Fruit fly (Drosophila melanogaster) whole organism, embryonic: ENCODE data around the gene ND-B18.
A peak's percentile ranks its signal among the peaks of the same experiment; 100 is the strongest.

Source experiments
- ATbp ChIP-seq: fragments of 200-800 bp; sonication (Bioruptor generic); optimal IDR thresholded peaks from 2 replicates; lab custom pipeline; 2017; ENCODE audit warnings: missing biosample characterization, mild to moderate bottlenecking, missing genetic modification characterization, missing genetic modification reagents
- Ada2b ChIP-seq: fragments of 200-800 bp; sonication (Bioruptor generic); IDR thresholded peaks from 2 replicates; pipeline ENCODE4 v1.3.6; 2022; ENCODE audit warnings: missing biosample characterization, missing genetic modification characterization
- Atf3 ChIP-seq: fragments of 200-800 bp; sonication (Bioruptor generic); optimal IDR thresholded peaks from 3 replicates; lab custom pipeline; 2016; ENCODE audit warnings: missing biosample characterization, missing genetic modification characterization
- CG12071 ChIP-seq: fragments of 200-800 bp; sonication (Bioruptor generic); optimal IDR thresholded peaks from 3 replicates; lab custom pipeline; 2018; ENCODE audit warnings: missing biosample characterization, mild to moderate bottlenecking, missing genetic modification characterization
- CG12744 ChIP-seq: fragments of 200-800 bp; sonication (Bioruptor generic); optimal IDR thresholded peaks from 2 replicates; lab custom pipeline; 2016; ENCODE audit warnings: missing biosample characterization, missing genetic modification characterization
- CG16779 ChIP-seq: fragments of 200-800 bp; sonication (Bioruptor generic); IDR thresholded peaks from 2 replicates; pipeline ENCODE4 v1.3.6; 2022; ENCODE audit warnings: missing biosample characterization, missing genetic modification characterization
- CG17829 ChIP-seq: fragments of 200-800 bp; optimal IDR thresholded peaks from 2 replicates; lab custom pipeline; 2019; ENCODE audit warnings: missing biosample characterization, mild to moderate bottlenecking, missing genetic modification characterization, moderate library complexity
- CG30020 ChIP-seq: fragments of 200-800 bp; optimal IDR thresholded peaks from 2 replicates; lab custom pipeline; 2019; ENCODE audit warnings: missing biosample characterization, mild to moderate bottlenecking, missing genetic modification characterization, moderate library complexity
- CG31224 ChIP-seq: fragments of 200-800 bp; sonication (Bioruptor generic); IDR thresholded peaks from 2 replicates; pipeline ENCODE4 v1.3.6; 2022; ENCODE audit warnings: missing biosample characterization, missing genetic modification characterization
- CG3281 ChIP-seq: fragments of 200-800 bp; sonication (Bioruptor generic); optimal IDR thresholded peaks from 3 replicates; lab custom pipeline; 2017; ENCODE audit warnings: missing biosample characterization, mild to moderate bottlenecking, missing genetic modification characterization
- CG3995 ChIP-seq: fragments of 200-800 bp; sonication (Bioruptor generic); optimal IDR thresholded peaks from 3 replicates; lab custom pipeline; 2016; ENCODE audit warnings: missing biosample characterization, missing genetic modification characterization
- CG4820 ChIP-seq: fragments of 200-800 bp; sonication (Bioruptor generic); optimal IDR thresholded peaks from 3 replicates; lab custom pipeline; 2016; ENCODE audit warnings: missing biosample characterization, missing genetic modification characterization
- CG4854 ChIP-seq: fragments of 200-800 bp; sonication (Bioruptor generic); optimal IDR thresholded peaks from 2 replicates; lab custom pipeline; 2016; ENCODE audit warnings: missing biosample characterization, missing genetic modification characterization, inconsistent platforms
- CG8089 ChIP-seq: fragments of 200-800 bp; sonication (Bioruptor generic); optimal IDR thresholded peaks from 3 replicates; lab custom pipeline; 2016; ENCODE audit warnings: missing biosample characterization, missing genetic modification characterization
- CG9609 ChIP-seq: fragments of 200-800 bp; sonication (Bioruptor generic); optimal IDR thresholded peaks from 3 replicates; lab custom pipeline; 2016; ENCODE audit warnings: missing biosample characterization, missing genetic modification characterization
- CG9817 ChIP-seq: fragments of 200-800 bp; sonication (Bioruptor generic); optimal IDR thresholded peaks from 2 replicates; lab custom pipeline; 2018; ENCODE audit warnings: missing biosample characterization, mild to moderate bottlenecking, missing genetic modification characterization, moderate library complexity
- CTCF ChIP-seq: fragments of 200-800 bp; sonication (Bioruptor generic); optimal IDR thresholded peaks from 2 replicates; lab custom pipeline; 2017; ENCODE audit warnings: missing biosample characterization, mild to moderate bottlenecking, missing genetic modification characterization, moderate library complexity
- Drgx ChIP-seq: fragments of 200-800 bp; sonication (Bioruptor generic); IDR thresholded peaks from 2 replicates; pipeline ENCODE4 v1.3.6; 2022; ENCODE audit warnings: missing biosample characterization, missing genetic modification characterization
- Fer1 ChIP-seq: fragments of 200-800 bp; sonication (Bioruptor generic); optimal IDR thresholded peaks from 2 replicates; lab custom pipeline; 2017; ENCODE audit warnings: missing biosample characterization, mild to moderate bottlenecking, missing genetic modification characterization
- Fer2 ChIP-seq: fragments of 200-800 bp; sonication (Bioruptor generic); optimal IDR thresholded peaks from 2 replicates; lab custom pipeline; 2018; ENCODE audit warnings: missing biosample characterization, mild to moderate bottlenecking, missing genetic modification characterization, moderate library complexity
- HLH54F ChIP-seq: fragments of 200-800 bp; sonication (Bioruptor generic); optimal IDR thresholded peaks from 3 replicates; lab custom pipeline; 2016; ENCODE audit warnings: missing biosample characterization, missing genetic modification characterization
- Hr51 ChIP-seq, 2 experiments: fragments of 200-800 bp; sonication (Bioruptor generic); optimal IDR thresholded peaks; 2 replicates in 1 of 2; 3 replicates in 1 of 2; lab custom pipeline; 2016 to 2018; ENCODE audit warnings: missing biosample characterization in 2 of 2, missing genetic modification characterization in 2 of 2, mild to moderate bottlenecking in 1 of 2, moderate library complexity in 1 of 2
- Hr78 ChIP-seq, 2 experiments: fragments of 200-800 bp in 1 of 2; fragments of >200 bp in 1 of 2; sonication (Bioruptor generic) in 1 of 2; optimal IDR thresholded peaks; 2 replicates each; lab custom pipeline; 2017 to 2019; ENCODE audit warnings: missing biosample characterization in 2 of 2, missing genetic modification characterization in 2 of 2, mild to moderate bottlenecking in 1 of 2, moderate library complexity in 1 of 2
- Max ChIP-seq: fragments of 200-800 bp; sonication (Bioruptor generic); optimal IDR thresholded peaks from 2 replicates; lab custom pipeline; 2016; ENCODE audit warnings: missing biosample characterization, mild to moderate bottlenecking, missing genetic modification characterization
- Nf-YC ChIP-seq: fragments of 200-800 bp; optimal IDR thresholded peaks from 3 replicates; lab custom pipeline; 2019; ENCODE audit warnings: missing biosample characterization, mild to moderate bottlenecking, missing genetic modification characterization, moderate library complexity
- Pdp1 ChIP-seq, 2 experiments: fragments of 200-800 bp; sonication (Bioruptor generic); optimal IDR thresholded peaks; 3 replicates each; lab custom pipeline; 2016; ENCODE audit warnings: missing biosample characterization in 2 of 2, missing genetic modification characterization in 2 of 2, mild to moderate bottlenecking in 1 of 2, moderate library complexity in 1 of 2
- Ptx1 ChIP-seq: fragments of 200-800 bp; sonication (Bioruptor generic); IDR thresholded peaks from 2 replicates; pipeline ENCODE4 v1.3.6; 2022; ENCODE audit warnings: missing biosample characterization, missing genetic modification characterization
- Trl ChIP-seq, 3 experiments: fragments of >200 bp in 2 of 3; fragments of 200-800 bp in 1 of 3; sonication (Bioruptor generic) in 1 of 3; optimal IDR thresholded peaks; 2 replicates in 1 of 3; 3 replicates in 2 of 3; lab custom pipeline; 2016 to 2017; ENCODE audit warnings: missing biosample characterization in 1 of 3, missing genetic modification characterization in 1 of 3
- Xbp1 ChIP-seq: fragments of 200-800 bp; sonication (Bioruptor generic); optimal IDR thresholded peaks from 3 replicates; lab custom pipeline; 2016; ENCODE audit warnings: missing biosample characterization, mild to moderate bottlenecking, missing genetic modification characterization
- ac ChIP-seq: fragments of 200-800 bp; sonication (Bioruptor generic); optimal IDR thresholded peaks from 3 replicates; lab custom pipeline; 2017; ENCODE audit warnings: missing biosample characterization, mild to moderate bottlenecking, missing genetic modification characterization
- ash1 ChIP-seq: fragments of 200-800 bp; sonication (Bioruptor generic); optimal IDR thresholded peaks from 2 replicates; lab custom pipeline; 2018; ENCODE audit warnings: missing biosample characterization, mild to moderate bottlenecking, missing genetic modification characterization
- bab2 ChIP-seq: fragments of 200-800 bp; sonication (Bioruptor generic); optimal IDR thresholded peaks from 2 replicates; lab custom pipeline; 2016; ENCODE audit warnings: missing biosample characterization, missing genetic modification characterization
- ci ChIP-seq: fragments of 200-800 bp; sonication (Bioruptor generic); IDR thresholded peaks from 3 replicates; pipeline ENCODE4 v1.3.6; 2022; ENCODE audit warnings: missing biosample characterization, missing genetic modification characterization
- croc ChIP-seq: fragments of 200-800 bp; sonication (Bioruptor generic); conservative IDR thresholded peaks from 3 replicates; pipeline ENCODE4 v1.3.6; 2022; ENCODE audit warnings: missing biosample characterization, missing genetic modification characterization
- da ChIP-seq: fragments of 200-800 bp; sonication (Bioruptor generic); optimal IDR thresholded peaks from 2 replicates; lab custom pipeline; 2016; ENCODE audit warnings: missing biosample characterization, missing genetic modification characterization
- dm ChIP-seq: fragments of 200-800 bp; sonication (Bioruptor generic); optimal IDR thresholded peaks from 3 replicates; lab custom pipeline; 2016; ENCODE audit warnings: missing biosample characterization, missing genetic modification characterization
- ems ChIP-seq: fragments of 200-800 bp; sonication (Bioruptor generic); optimal IDR thresholded peaks from 3 replicates; lab custom pipeline; 2016; ENCODE audit warnings: missing biosample characterization, missing genetic modification characterization
- gro ChIP-seq: fragments of 200-800 bp; sonication (Bioruptor generic); optimal IDR thresholded peaks from 2 replicates; lab custom pipeline; 2016; ENCODE audit warnings: missing biosample characterization, missing genetic modification characterization
- kay ChIP-seq: fragments of 200-800 bp; sonication (Bioruptor generic); optimal IDR thresholded peaks from 2 replicates; lab custom pipeline; 2016; ENCODE audit warnings: missing biosample characterization, missing genetic modification characterization
- lola ChIP-seq, 3 experiments: fragments of >200 bp in 2 of 3; fragments of 200-800 bp in 1 of 3; sonication (Bioruptor generic) in 1 of 3; optimal IDR thresholded peaks; 2 replicates each; lab custom pipeline; 2017 to 2019; ENCODE audit warnings: missing biosample characterization in 3 of 3, missing genetic modification characterization in 3 of 3, mild to moderate bottlenecking in 1 of 3, moderate library complexity in 1 of 3
- nom ChIP-seq: fragments of 200-800 bp; sonication (Bioruptor generic); optimal IDR thresholded peaks from 2 replicates; lab custom pipeline; 2017; ENCODE audit warnings: missing biosample characterization, missing genetic modification characterization, mild to moderate bottlenecking, moderate library complexity, missing genetic modification reagents
- onecut ChIP-seq: fragments of 200-800 bp; sonication (Bioruptor generic); IDR thresholded peaks from 2 replicates; pipeline ENCODE4 v1.3.6; 2022; ENCODE audit warnings: missing biosample characterization, missing genetic modification characterization
- sens-2 ChIP-seq: fragments of 200-800 bp; sonication (Bioruptor generic); IDR thresholded peaks from 2 replicates; pipeline ENCODE4 v1.3.6; 2022; ENCODE audit warnings: missing biosample characterization, missing genetic modification characterization
- slbo ChIP-seq: fragments of 200-800 bp; sonication (Bioruptor generic); IDR thresholded peaks from 2 replicates; pipeline ENCODE4 v1.3.6; 2022; ENCODE audit warnings: missing biosample characterization, missing genetic modification characterization
- sqz ChIP-seq: fragments of 200-800 bp; sonication (Bioruptor generic); optimal IDR thresholded peaks from 3 replicates; lab custom pipeline; 2018; ENCODE audit warnings: missing biosample characterization, mild to moderate bottlenecking, missing genetic modification characterization
- sug ChIP-seq: fragments of 200-800 bp; optimal IDR thresholded peaks from 2 replicates; lab custom pipeline; 2019; ENCODE audit warnings: missing biosample characterization, mild to moderate bottlenecking, missing genetic modification characterization, moderate library complexity
- tio ChIP-seq: fragments of 200-800 bp; sonication (Bioruptor generic); optimal IDR thresholded peaks from 2 replicates; lab custom pipeline; 2017; ENCODE audit warnings: missing biosample characterization, missing genetic modification characterization, inconsistent platforms
- usp ChIP-seq: fragments of >200 bp; optimal IDR thresholded peaks from 2 replicates; lab custom pipeline; 2017; ENCODE audit warnings: missing biosample characterization, missing genetic modification characterization
- zen2 ChIP-seq: fragments of 200-800 bp; sonication (Bioruptor generic); IDR thresholded peaks from 3 replicates; pipeline ENCODE4 v1.3.6; 2022; ENCODE audit warnings: missing biosample characterization, missing genetic modification characterization; ENCODE audit not compliant: partially characterized antibody

Gene ND-B18

DNA sequence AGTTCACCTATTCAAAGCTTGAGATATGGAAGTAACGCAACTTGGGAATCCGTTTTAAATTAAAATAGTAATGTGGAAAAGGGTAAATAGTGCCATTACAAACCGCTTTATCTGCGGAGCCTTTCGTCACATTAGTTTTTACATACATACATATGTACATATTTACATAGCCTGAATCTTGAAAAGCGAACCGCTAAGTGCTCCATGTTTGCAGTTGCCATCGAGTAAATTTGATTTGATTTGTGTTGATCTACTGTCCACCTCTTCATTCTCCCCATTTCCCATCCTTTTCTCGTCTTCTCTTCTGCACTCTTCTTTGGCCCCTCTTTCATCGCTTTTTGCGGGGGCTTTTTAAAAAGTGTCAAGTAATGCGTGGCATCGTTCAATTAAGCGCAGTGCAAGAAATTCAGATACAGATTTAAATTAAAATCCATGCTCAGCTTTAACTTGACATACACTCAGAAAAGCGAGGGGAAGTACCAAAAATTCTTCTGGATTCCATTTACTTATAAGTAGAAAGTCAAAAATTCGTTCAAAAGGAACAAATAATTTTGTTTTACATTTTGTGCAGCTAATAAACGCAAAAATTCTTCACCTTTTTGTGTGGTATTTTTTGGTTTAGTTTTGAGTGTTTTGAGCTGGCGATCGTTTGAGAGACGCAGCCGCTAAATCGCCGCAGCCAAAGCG, 20.4 kb upstream of the ND-B18 start (continued):
- TF ChIP-seq sug (tag; lab: Kevin White, UChicago), result peak; percentile 45
- TF ChIP-seq CG12744 (GFP tag; lab: Kevin White, UChicago), result peak; percentile 75
- no peak for TF ChIP-seq Ptx1 (GFP tag; lab: Robert Waterston, UW)
- TF ChIP-seq CG4854 (GFP tag; lab: Kevin White, UChicago), result peak; percentile 87
- 0 out of 3 replicates have a peak, but pooled peaks have one; percentile 22 for TF ChIP-seq croc
- peak; percentile 71 for TF ChIP-seq ac (GFP tag; lab: Kevin White, UChicago)
- TF ChIP-seq ATbp (GFP tag; lab: Kevin White, UChicago), result peak; percentile 99
- peak; percentile 66 for TF ChIP-seq CG4820 (GFP tag; lab: Kevin White, UChicago)
- TF ChIP-seq Pdp1 (GFP tag; optimal IDR thresholded peaks at IDR 0.05; lab: Kevin White, UChicago), result peak; percentile 45 to 77
- TF ChIP-seq dm (GFP tag; lab: Kevin White, UChicago), result peak; percentile 49
- TF ChIP-seq CG17829 (tag; lab: Kevin White, UChicago), result peak; percentile 19
- peak; percentile 1 for TF ChIP-seq CG30020 (tag; lab: Kevin White, UChicago)
- TF ChIP-seq Max (GFP tag; lab: Kevin White, UChicago), result peak; percentile 75
- TF ChIP-seq CG8089, result peak; percentile 89
- peak; percentile 43 for TF ChIP-seq CG9817 (tag; lab: Kevin White, UChicago)
- TF ChIP-seq Xbp1 (GFP tag; lab: Kevin White, UChicago), result peak; percentile 18
- peak; percentile 21 for TF ChIP-seq CG3995 (GFP tag; lab: Kevin White, UChicago)
- peak; percentile 31 for TF ChIP-seq slbo (GFP tag; lab: Robert Waterston, UW)
- peak; percentile 86 for TF ChIP-seq Drgx (GFP tag; lab: Robert Waterston, UW)
- peak in 1 of 3 experiments; percentile 63 for TF ChIP-seq lola (GFP tag; optimal IDR thresholded peaks at IDR 0.05; lab: Kevin White, UChicago)
- TF ChIP-seq Trl (optimal IDR thresholded peaks at IDR 0.05; lab: Kevin White, UChicago), result no peak
- TF ChIP-seq Trl (GFP tag; optimal IDR thresholded peaks at IDR 0.05; lab: Kevin White, UChicago), result peak; percentile 86
- peak; percentile 95 for TF ChIP-seq bab2 (GFP tag; lab: Kevin White, UChicago)
- peak; percentile 52 to 57 for TF ChIP-seq Hr51 (GFP tag; optimal IDR thresholded peaks at IDR 0.05; lab: Kevin White, UChicago)
- TF ChIP-seq HLH54F (GFP tag; lab: Kevin White, UChicago), result peak; percentile 25
- no peak for TF ChIP-seq nom (GFP tag; lab: Kevin White, UChicago)
- peak; percentile 18; the same call in 1 of the 2 replicates for TF ChIP-seq CG31224
- TF ChIP-seq ems (GFP tag; lab: Kevin White, UChicago), result peak; percentile 52
- peak; percentile 68 for TF ChIP-seq da
- TF ChIP-seq CG16779 (GFP tag; lab: Robert Waterston, UW), result peak; percentile 41; the same call in 1 of the 2 replicates
- TF ChIP-seq CTCF (GFP tag; lab: Kevin White, UChicago), result peak; percentile 59
- TF ChIP-seq usp (GFP tag; lab: Kevin White, UChicago), result no peak
- peak; percentile 72 for TF ChIP-seq ash1 (GFP tag; lab: Kevin White, UChicago)
- peak; percentile 85 for TF ChIP-seq onecut (GFP tag; lab: Robert Waterston, UW)
- peak; percentile 47 for TF ChIP-seq CG9609 (GFP tag; lab: Kevin White, UChicago)
- TF ChIP-seq gro (GFP tag; lab: Kevin White, UChicago), result peak; percentile 46
- TF ChIP-seq CG12071, result peak; percentile 95
- peak; percentile 72 for TF ChIP-seq Fer2 (tag; lab: Kevin White, UChicago)
- peak; percentile 74 for TF ChIP-seq CG3281 (GFP tag; lab: Kevin White, UChicago)
- TF ChIP-seq tio (GFP tag; lab: Kevin White, UChicago), result peak; percentile 60
- peak in 1 of 2 experiments; percentile 52 for TF ChIP-seq Hr78 (GFP tag; optimal IDR thresholded peaks at IDR 0.05; lab: Kevin White, UChicago)
- no peak for TF ChIP-seq zen2 (GFP tag; lab: Robert Waterston, UW)
- TF ChIP-seq Nf-YC (tag; lab: Kevin White, UChicago), result peak; percentile 47
- TF ChIP-seq Fer1 (GFP tag; lab: Kevin White, UChicago), result peak; percentile 86
- TF ChIP-seq Ada2b (GFP tag; lab: Robert Waterston, UW), result peak; percentile 8
- peak; percentile 58 for TF ChIP-seq Atf3 (GFP tag; lab: Kevin White, UChicago)
- TF ChIP-seq sqz (GFP tag; lab: Kevin White, UChicago), result peak; percentile 77
- peak; percentile 77 for TF ChIP-seq kay
- TF ChIP-seq ci, result peak; percentile 95
- TF ChIP-seq sens-2, result 0 out of 2 replicates have a peak, but pooled peaks have one; percentile 20
